Worm (Caenorhabditis elegans) whole organism, mixed stage, embryonic: ENCODE measurements around the gene del-10.
A peak's percentile ranks its signal among the peaks of the same experiment; 100 is the strongest.

ENCODE experiments used
- M03D4.4 ChIP-seq: sonication (generic microtip); optimal IDR thresholded peaks from 2 replicates; lab custom pipeline; 2017; ENCODE audit warnings: mild to moderate bottlenecking, missing genetic modification characterization, missing compliant biosample characterization
- blmp-1 ChIP-seq: fragments of 150-350 bp; optimal IDR thresholded peaks from 2 replicates; lab custom pipeline; 2014; ENCODE audit warnings: missing biosample characterization, missing genetic modification characterization
- ceh-39 ChIP-seq: fragments of 150-350 bp; optimal IDR thresholded peaks from 2 replicates; lab custom pipeline; 2014; ENCODE audit warnings: missing biosample characterization, missing genetic modification characterization
- ceh-43 ChIP-seq: fragments of 200-800 bp; sonication (Bioruptor generic); optimal IDR thresholded peaks from 2 replicates; lab custom pipeline; 2018; ENCODE audit warnings: mild to moderate bottlenecking, missing genetic modification characterization, moderate library complexity, missing compliant biosample characterization
- ceh-83 ChIP-seq: fragments of 200-800 bp; sonication (Bioruptor generic); optimal IDR thresholded peaks from 2 replicates; lab custom pipeline; 2018; ENCODE audit warnings: mild to moderate bottlenecking, missing genetic modification characterization, missing compliant biosample characterization
- ces-1 ChIP-seq: fragments of 150-350 bp; optimal IDR thresholded peaks from 2 replicates; lab custom pipeline; 2014; ENCODE audit warnings: missing biosample characterization, missing genetic modification reagents, missing genetic modification characterization
- cnd-1 ChIP-seq: fragments of 200-800 bp; sonication (Bioruptor generic); optimal IDR thresholded peaks from 2 replicates; lab custom pipeline; 2018; ENCODE audit warnings: mild to moderate bottlenecking, missing genetic modification characterization, missing compliant biosample characterization
- drap-1 ChIP-seq: fragments of 200-800 bp; sonication (Bioruptor generic); optimal IDR thresholded peaks from 3 replicates; lab custom pipeline; 2018; ENCODE audit warnings: mild to moderate bottlenecking, missing genetic modification characterization, missing compliant biosample characterization
- elt-1 ChIP-seq: sonication (generic microtip); optimal IDR thresholded peaks from 2 replicates; lab custom pipeline; 2017; ENCODE audit warnings: missing genetic modification characterization, mild to moderate bottlenecking, missing compliant biosample characterization, antibody characterized with exemption, moderate library complexity, borderline replicate concordance; ENCODE audit not compliant: insufficient read depth
- elt-3 ChIP-seq: fragments of 150-350 bp; optimal IDR thresholded peaks from 2 replicates; lab custom pipeline; 2014; ENCODE audit warnings: missing biosample characterization, missing genetic modification characterization
- ham-2 ChIP-seq: fragments of 200-800 bp; sonication (Bioruptor generic); optimal IDR thresholded peaks from 2 replicates; lab custom pipeline; 2018; ENCODE audit warnings: mild to moderate bottlenecking, missing genetic modification characterization, missing compliant biosample characterization
- hlh-1 ChIP-seq: fragments of 150-350 bp; optimal IDR thresholded peaks from 2 replicates; lab custom pipeline; 2014; ENCODE audit warnings: missing biosample characterization, missing genetic modification reagents, missing genetic modification characterization
- lin-32 ChIP-seq: fragments of 200-800 bp; sonication (Bioruptor generic); optimal IDR thresholded peaks from 2 replicates; lab custom pipeline; 2018; ENCODE audit warnings: mild to moderate bottlenecking, missing genetic modification characterization, missing compliant biosample characterization
- lsy-2 ChIP-seq: fragments of 150-350 bp; optimal IDR thresholded peaks from 2 replicates; lab custom pipeline; 2014; ENCODE audit warnings: missing biosample characterization, missing genetic modification characterization
- mab-5 ChIP-seq: fragments of 150-350 bp; optimal IDR thresholded peaks from 2 replicates; lab custom pipeline; 2014; ENCODE audit warnings: missing biosample characterization, missing genetic modification characterization
- mep-1 ChIP-seq: fragments of 150-350 bp; optimal IDR thresholded peaks from 2 replicates; lab custom pipeline; 2017; ENCODE audit warnings: missing biosample characterization, missing genetic modification reagents, missing genetic modification characterization, inconsistent platforms
- mls-2 ChIP-seq: sonication (generic microtip); optimal IDR thresholded peaks from 2 replicates; lab custom pipeline; 2016; ENCODE audit warnings: mild to moderate bottlenecking, missing genetic modification characterization, moderate library complexity, missing compliant biosample characterization
- nhr-12 ChIP-seq: fragments of 150-350 bp; optimal IDR thresholded peaks from 2 replicates; lab custom pipeline; 2014; ENCODE audit warnings: missing biosample characterization, missing genetic modification characterization
- nhr-2 ChIP-seq: fragments of 150-350 bp; optimal IDR thresholded peaks from 2 replicates; lab custom pipeline; 2014; ENCODE audit warnings: missing biosample characterization, missing genetic modification characterization
- nhr-237 ChIP-seq: fragments of 150-350 bp; optimal IDR thresholded peaks from 2 replicates; lab custom pipeline; 2014; ENCODE audit warnings: missing biosample characterization, missing genetic modification characterization
- nhr-28 ChIP-seq: fragments of 150-350 bp; optimal IDR thresholded peaks from 2 replicates; lab custom pipeline; 2014; ENCODE audit warnings: missing biosample characterization, missing genetic modification characterization
- nhr-76 ChIP-seq: sonication (generic microtip); optimal IDR thresholded peaks from 2 replicates; lab custom pipeline; 2017; ENCODE audit warnings: missing biosample characterization, missing genetic modification characterization
- pha-4 ChIP-seq: fragments of 150-350 bp; optimal IDR thresholded peaks from 2 replicates; lab custom pipeline; 2018; ENCODE audit warnings: missing biosample characterization, missing genetic modification reagents, missing genetic modification characterization
- sem-2 ChIP-seq: fragments of 200-800 bp; sonication (Bioruptor generic); optimal IDR thresholded peaks from 2 replicates; lab custom pipeline; 2018; ENCODE audit warnings: mild to moderate bottlenecking, missing genetic modification characterization, missing compliant biosample characterization
- snpc-4 ChIP-seq: fragments of 150-350 bp; optimal IDR thresholded peaks from 2 replicates; lab custom pipeline; 2014; ENCODE audit warnings: missing biosample characterization, missing genetic modification characterization
- sptf-1 ChIP-seq: sonication (generic microtip); optimal IDR thresholded peaks from 2 replicates; lab custom pipeline; 2017; ENCODE audit warnings: mild to moderate bottlenecking, missing genetic modification characterization, moderate library complexity, missing compliant biosample characterization
- tbx-8 ChIP-seq: fragments of 200-800 bp; sonication (Bioruptor generic); optimal IDR thresholded peaks from 2 replicates; lab custom pipeline; 2018; ENCODE audit warnings: mild to moderate bottlenecking, missing genetic modification characterization, moderate library complexity, missing compliant biosample characterization
- unc-120 ChIP-seq: sonication (generic microtip); optimal IDR thresholded peaks from 2 replicates; lab custom pipeline; 2017; ENCODE audit warnings: missing genetic modification characterization, missing compliant biosample characterization; ENCODE audit not compliant: poor library complexity, severe bottlenecking
- unc-62 ChIP-seq: fragments of 150-350 bp; optimal IDR thresholded peaks from 2 replicates; lab custom pipeline; 2014; ENCODE audit warnings: missing biosample characterization, missing genetic modification reagents, missing genetic modification characterization
- zip-8 ChIP-seq: fragments of 150-350 bp; optimal IDR thresholded peaks from 2 replicates; lab custom pipeline; 2014; ENCODE audit warnings: missing biosample characterization, missing genetic modification characterization
- ztf-11 ChIP-seq: fragments of 150-350 bp; optimal IDR thresholded peaks from 2 replicates; lab custom pipeline; 2014; ENCODE audit warnings: missing biosample characterization, missing genetic modification characterization

The del-10 gene

DNA sequence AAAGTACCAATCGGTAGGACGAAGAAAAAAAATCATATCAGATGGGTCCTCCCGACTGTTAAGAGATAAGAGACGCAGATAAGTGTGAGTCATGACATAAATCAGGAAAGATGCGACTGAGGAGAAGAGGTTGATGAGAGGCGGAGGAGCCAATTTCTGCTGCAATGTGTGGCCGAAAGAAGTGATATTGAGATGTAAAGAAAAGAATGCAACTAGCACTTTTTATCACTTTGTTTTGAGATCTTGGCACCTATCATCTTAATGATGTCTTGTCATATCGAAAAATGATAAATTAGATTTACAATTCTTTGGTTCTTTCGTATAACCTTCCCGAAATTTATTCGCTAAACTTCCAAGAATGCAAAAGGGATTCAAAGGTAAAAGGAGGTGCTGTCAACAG, at the start of gene del-10:
Gene del-10, minus strand, starts transcription at position 24 of the 400 bp plus-strand sequence.
- TF ChIP-seq ham-2 (GFP tag; lab: Kevin White, UChicago) = no peak
- no peak for TF ChIP-seq drap-1
- peak; percentile 42 for TF ChIP-seq unc-120 (tag; lab: Kevin White, UChicago)
- TF ChIP-seq unc-62 (GFP tag; lab: Kevin White, UChicago) = peak; percentile 73

DNA sequence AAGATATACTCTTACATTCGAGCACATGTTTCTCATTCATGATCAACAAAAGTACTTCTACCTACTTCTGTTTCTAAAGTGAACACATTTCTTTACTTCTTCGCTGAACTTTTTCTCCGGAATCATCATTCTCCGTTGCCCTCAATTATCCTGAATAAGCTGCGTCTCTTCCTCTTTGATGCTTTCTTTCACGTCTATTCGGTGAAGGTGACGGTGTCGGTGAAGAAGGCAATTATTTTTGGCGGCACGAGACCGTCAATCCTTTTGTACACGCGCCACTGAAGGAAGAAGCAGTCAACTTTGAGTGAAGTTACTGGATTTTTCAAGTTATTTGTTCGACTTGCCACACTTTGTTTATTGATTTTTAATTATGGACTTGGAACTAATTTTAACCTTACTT, 49.6 kb upstream of the del-10 start, which contains the start of gene abch-1:
Gene abch-1, minus strand, starts transcription at position 101 of the 400 bp plus-strand sequence.
- TF ChIP-seq ham-2 (GFP tag; lab: Kevin White, UChicago) = no peak
- no peak for TF ChIP-seq mab-5
- no peak for TF ChIP-seq ces-1 (GFP tag; lab: Kevin White, UChicago)
- no peak for TF ChIP-seq elt-3 (tag; lab: Kevin White, UChicago)
- no peak for TF ChIP-seq lsy-2 (tag; lab: Kevin White, UChicago)
- no peak for TF ChIP-seq nhr-76 (tag; lab: Kevin White, UChicago)
- no peak for TF ChIP-seq nhr-12 (tag; lab: Kevin White, UChicago)
- no peak for TF ChIP-seq snpc-4 (tag; lab: Kevin White, UChicago)
- TF ChIP-seq nhr-237 (tag; lab: Kevin White, UChicago) = no peak
- TF ChIP-seq mep-1 (tag; lab: Kevin White, UChicago) = no peak
- no peak for TF ChIP-seq ceh-43
- no peak for TF ChIP-seq hlh-1
- no peak for TF ChIP-seq blmp-1 (tag; lab: Kevin White, UChicago)
- TF ChIP-seq zip-8 (tag; lab: Kevin White, UChicago) = no peak
- TF ChIP-seq, all 35 proteins: peak for 0

DNA sequence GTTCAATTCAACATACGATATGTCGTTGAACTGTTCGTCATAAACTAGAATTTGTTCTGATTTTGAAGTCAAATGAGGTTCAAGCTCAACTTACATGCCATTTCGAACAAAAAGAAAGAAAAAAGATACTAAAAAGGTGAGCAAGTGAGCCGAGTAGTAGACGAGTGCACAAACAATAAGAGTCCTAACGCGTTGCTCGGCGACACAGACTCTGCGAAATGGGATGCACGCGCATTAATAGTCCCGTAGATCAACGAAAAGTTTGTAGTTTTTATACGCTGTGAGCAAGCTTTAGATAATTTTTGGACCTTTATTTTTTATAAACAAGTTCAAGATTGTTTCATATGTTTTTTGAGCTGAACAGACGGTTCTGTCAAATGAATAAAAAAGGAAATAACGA, 46.7 kb upstream of the del-10 start, which contains the start of gene C56E6.4:
Gene C56E6.4, minus strand, starts transcription at position 101 of the 400 bp plus-strand sequence.
- TF ChIP-seq ham-2 (GFP tag; lab: Kevin White, UChicago) (no peak), lsy-2 (tag; lab: Kevin White, UChicago) (no peak), unc-120 (tag; lab: Kevin White, UChicago) (no peak), M03D4.4 (tag; lab: Kevin White, UChicago) (no peak), ceh-83 (GFP tag; lab: Kevin White, UChicago) (no peak), hlh-1 (no peak), tbx-8 (GFP tag; lab: Kevin White, UChicago) (no peak), zip-8 (tag; lab: Kevin White, UChicago) (no peak)

DNA sequence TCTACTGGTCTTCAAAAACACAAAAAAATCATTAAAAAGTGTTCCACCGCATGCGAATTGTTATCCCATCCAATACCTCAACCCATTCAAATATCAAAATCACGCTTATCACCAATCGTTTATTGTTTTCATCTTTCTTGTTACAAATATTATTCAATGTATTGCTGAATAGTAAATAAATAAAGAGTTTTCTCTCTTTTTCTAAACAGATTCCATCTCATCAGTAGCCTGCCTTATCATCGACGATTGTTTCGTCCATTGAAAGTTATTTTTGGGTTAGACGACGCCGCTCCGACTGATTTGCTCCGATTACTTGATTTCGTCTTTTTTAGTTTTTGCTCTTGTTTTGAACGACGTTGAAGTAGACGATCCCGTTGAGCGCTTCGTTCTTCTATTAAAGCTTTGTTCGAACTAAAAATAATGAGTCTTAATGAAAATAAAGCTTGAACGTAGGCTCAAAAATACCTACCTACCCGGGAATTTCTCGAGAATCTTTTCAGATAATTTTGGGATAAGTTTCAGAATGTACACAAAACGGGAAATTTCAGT, 44.3 kb upstream of the del-10 start:
- TF ChIP-seq cnd-1 (tag; lab: Kevin White, UChicago) = no peak
- TF ChIP-seq unc-120 (tag; lab: Kevin White, UChicago) = no peak
- no peak for TF ChIP-seq nhr-76 (tag; lab: Kevin White, UChicago)
- no peak for TF ChIP-seq mls-2
- TF ChIP-seq zip-8 (tag; lab: Kevin White, UChicago) = no peak
- no peak for TF ChIP-seq nhr-237 (tag; lab: Kevin White, UChicago)
- no peak for TF ChIP-seq nhr-2 (tag; lab: Kevin White, UChicago)
- TF ChIP-seq elt-1 (tag; lab: Kevin White, UChicago) = no peak
- TF ChIP-seq lin-32 (GFP tag; lab: Kevin White, UChicago) = no peak
- no peak for TF ChIP-seq drap-1
- no peak for TF ChIP-seq snpc-4 (tag; lab: Kevin White, UChicago)
- no peak for TF ChIP-seq ceh-83 (GFP tag; lab: Kevin White, UChicago)
- no peak for TF ChIP-seq mep-1 (tag; lab: Kevin White, UChicago)
- no peak for TF ChIP-seq sem-2 (GFP tag; lab: Kevin White, UChicago)
- TF ChIP-seq mab-5 = no peak
- TF ChIP-seq ham-2 (GFP tag; lab: Kevin White, UChicago) = no peak

DNA sequence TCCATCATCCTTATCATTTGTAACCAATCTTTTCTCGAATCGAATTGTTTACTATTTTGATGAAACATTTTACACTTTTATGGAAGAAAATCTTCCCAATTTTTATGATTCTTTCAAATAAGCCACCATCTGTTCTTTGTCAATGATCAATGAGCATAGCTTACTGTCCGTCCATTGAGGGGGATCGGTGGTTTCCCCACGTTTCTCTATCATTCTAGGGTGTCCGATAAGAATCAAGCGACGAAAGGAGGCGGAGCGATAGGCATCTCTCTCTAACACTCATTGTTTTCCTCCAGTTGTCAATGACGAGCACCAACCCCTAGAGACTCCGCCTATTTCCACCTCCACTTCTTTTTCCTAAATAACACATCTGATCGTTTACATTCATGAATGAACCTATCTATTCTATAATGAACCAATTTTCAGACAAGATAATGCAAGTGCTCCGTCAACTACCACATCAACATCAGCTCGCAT, 42.6 kb upstream of the del-10 start, which contains the start of gene C56E6.2:
Gene C56E6.2, plus strand, starts transcription at position 427 of the 477 bp plus-strand sequence.
- TF ChIP-seq sem-2 (GFP tag; lab: Kevin White, UChicago) = no peak
- TF ChIP-seq lsy-2 (tag; lab: Kevin White, UChicago) = no peak
- no peak for TF ChIP-seq drap-1
- TF ChIP-seq mls-2 = no peak
- no peak for TF ChIP-seq unc-62 (GFP tag; lab: Kevin White, UChicago)
- TF ChIP-seq elt-1 (tag; lab: Kevin White, UChicago) = peak; percentile 81

DNA sequence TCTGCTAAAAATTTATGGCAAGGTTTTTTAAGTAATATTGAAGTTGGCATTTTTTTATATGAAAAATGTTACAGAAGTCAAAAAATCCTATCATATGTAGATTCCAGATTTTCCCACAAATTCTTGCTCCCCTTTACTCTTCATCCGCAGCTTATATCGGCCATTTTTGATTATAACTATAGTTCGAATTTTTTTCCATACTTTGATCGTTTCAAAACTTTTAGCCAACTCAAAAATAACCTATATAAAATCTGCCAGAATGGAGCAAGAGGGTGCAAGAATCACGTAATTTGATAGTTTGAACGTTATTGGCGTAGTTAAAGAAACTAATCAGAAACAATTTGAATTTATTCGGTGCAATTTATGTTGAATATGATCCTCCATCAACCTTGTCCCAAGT, 42.0 kb upstream of the del-10 start:
- TF ChIP-seq nhr-76 (tag; lab: Kevin White, UChicago) (no peak), ztf-11 (no peak), mab-5 (no peak), ham-2 (GFP tag; lab: Kevin White, UChicago) (no peak), nhr-28 (tag; lab: Kevin White, UChicago) (no peak), sptf-1 (tag; lab: Kevin White, UChicago) (no peak), ceh-39 (tag; lab: Kevin White, UChicago) (no peak), mls-2 (no peak), unc-120 (tag; lab: Kevin White, UChicago) (no peak), unc-62 (GFP tag; lab: Kevin White, UChicago) (no peak), ces-1 (GFP tag; lab: Kevin White, UChicago) (no peak), ceh-83 (GFP tag; lab: Kevin White, UChicago) (no peak), tbx-8 (GFP tag; lab: Kevin White, UChicago) (no peak), hlh-1 (no peak), sem-2 (GFP tag; lab: Kevin White, UChicago) (no peak), pha-4 (tag; lab: Kevin White, UChicago) (no peak), snpc-4 (tag; lab: Kevin White, UChicago) (no peak)
